Worm (Caenorhabditis elegans): ENCODE results near the gene mltn-7.
A peak's percentile ranks its signal among the peaks of the same experiment; 100 is the strongest.

DNA sequence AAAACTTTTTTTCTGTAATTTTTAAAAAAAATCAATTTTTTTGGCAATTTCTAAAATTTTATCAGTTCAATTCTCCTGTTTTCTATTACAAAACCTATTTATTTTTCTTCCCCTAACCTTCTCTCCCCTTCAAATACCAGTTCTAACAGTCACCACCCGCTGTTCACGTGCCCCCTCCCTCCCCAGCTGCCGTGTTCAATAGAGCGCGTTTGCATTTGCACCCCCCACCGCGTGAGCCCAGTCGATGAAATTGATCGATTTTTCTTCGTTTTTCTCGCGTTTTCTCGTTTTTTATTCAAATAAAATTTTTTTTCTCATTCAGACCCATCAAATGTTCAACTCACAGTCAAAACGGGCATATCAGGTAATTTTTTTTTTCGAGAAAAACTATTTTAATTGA is 21.1 kb upstream of the mltn-7 start, which contains the start of gene atg-9:
- no peak for TF ChIP-seq ces-1 (GFP tag; optimal IDR thresholded peaks at IDR 0.05)
- TF ChIP-seq sem-2 (GFP tag; optimal IDR thresholded peaks at IDR 0.05) = no peak
- TF ChIP-seq nhr-237 (tag; optimal IDR thresholded peaks at IDR 0.05) = no peak
- peak; percentile 39 for TF ChIP-seq lin-13 (tag; optimal IDR thresholded peaks at IDR 0.05)
- no peak for TF ChIP-seq lsy-2 (tag; optimal IDR thresholded peaks at IDR 0.05)
- TF ChIP-seq hlh-1 (tag; optimal IDR thresholded peaks at IDR 0.05) = peak; percentile 62
- peak; percentile 73 for TF ChIP-seq mep-1 (tag; optimal IDR thresholded peaks at IDR 0.05)
- TF ChIP-seq pha-4 (tag; optimal IDR thresholded peaks at IDR 0.05) = no peak
- no peak for TF ChIP-seq tbx-8 (GFP tag; optimal IDR thresholded peaks at IDR 0.05)
- TF ChIP-seq nhr-28 (tag; optimal IDR thresholded peaks at IDR 0.05) = no peak
- TF ChIP-seq unc-62 (GFP tag; optimal IDR thresholded peaks at IDR 0.05) = no peak
- no peak for TF ChIP-seq unc-120 (tag; optimal IDR thresholded peaks at IDR 0.05; ENCODE audit: poor library complexity, severe bottlenecking)
